Fruit fly (Drosophila melanogaster) S2 (cell line): ENCODE results near the gene APP-BP1.

Experiments used
- CG8478 ChIP-seq: fragments of >200 bp; optimal IDR thresholded peaks from 2 replicates; lab custom pipeline; 2018
- CTCF ChIP-seq, 2 experiments: fragments of >200 bp; optimal IDR thresholded peaks; 2 replicates each; lab custom pipeline; 2018

DNA sequence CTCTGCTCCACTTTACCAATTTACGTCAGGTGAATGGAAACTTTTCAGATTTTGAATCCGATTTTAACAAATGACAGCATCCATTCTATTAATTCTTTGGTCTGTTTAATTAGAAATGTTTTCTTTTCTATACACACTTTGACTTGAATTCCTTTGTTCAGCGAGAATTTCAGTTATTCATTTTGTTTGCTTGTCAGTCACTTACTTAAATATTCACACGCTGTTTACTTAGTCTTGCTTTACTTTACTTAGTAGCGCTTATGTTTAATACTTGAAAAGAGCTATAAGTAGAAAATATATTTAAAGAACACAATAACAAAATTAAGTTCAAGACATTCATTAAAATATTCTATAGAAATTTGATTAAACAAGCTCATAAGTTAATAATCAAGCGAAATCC, 9.2 kb downstream of the APP-BP1 start, which contains the start of gene CG32073:
- TF ChIP-seq CTCF (optimal IDR thresholded peaks at IDR 0.05; lab: Kevin White, UChicago): no peak
- no peak for TF ChIP-seq CG8478 (lab: Kevin White, UChicago)
